Worm (Caenorhabditis elegans): ENCODE measurements around the gene Y54F10BM.13.

Gene Y54F10BM.13

ce11 chrIII:2288261-2288660 is 42.6 kb downstream of the Y54F10BM.13 start:
- TF ChIP-seq flt-1 (GFP tag; IDR thresholded peaks at IDR 0.05) (no peak), med-1 (GFP tag; optimal IDR thresholded peaks at IDR 0.05; ENCODE audit: insufficient read depth) (no peak), ztf-23 (GFP tag; IDR thresholded peaks at IDR 0.05) (no peak), cog-1 (tag; optimal IDR thresholded peaks at IDR 0.05) (no peak), ztf-29 (GFP tag; IDR thresholded peaks at IDR 0.05) (no peak), ref-1 (GFP tag; conservative IDR thresholded peaks at IDR 0.05) (no peak), klf-2 (GFP tag; conservative IDR thresholded peaks at IDR 0.05) (no peak), tab-1 (GFP tag; IDR thresholded peaks at IDR 0.05) (no peak), T22C8.4 (GFP tag; IDR thresholded peaks at IDR 0.05) (no peak)

ce11 chrIII:2283341-2283847 is 47.5 kb downstream of the Y54F10BM.13 start:
- TF ChIP-seq T22C8.4 (GFP tag; IDR thresholded peaks at IDR 0.05) = peak; percentile 97
- TF ChIP-seq cog-1 (tag; optimal IDR thresholded peaks at IDR 0.05) = no peak

ce11 chrIII:2281975-2282957 is 48.6 kb downstream of the Y54F10BM.13 start, which contains the start of gene Y54F10BM.3:
Y54F10BM.3 (plus strand) TSS chrIII:2282025.
- peak; percentile 98 for TF ChIP-seq T22C8.4 (GFP tag; IDR thresholded peaks at IDR 0.05)
- TF ChIP-seq ref-1 (GFP tag; conservative IDR thresholded peaks at IDR 0.05) = no peak
- no peak for TF ChIP-seq tab-1 (GFP tag; IDR thresholded peaks at IDR 0.05)
- TF ChIP-seq flt-1 (GFP tag; IDR thresholded peaks at IDR 0.05) = no peak
- no peak for TF ChIP-seq cog-1 (tag; optimal IDR thresholded peaks at IDR 0.05)
- no peak for TF ChIP-seq med-1 (GFP tag; optimal IDR thresholded peaks at IDR 0.05; ENCODE audit: insufficient read depth)

- TF ChIP-seq ztf-23 (GFP tag; IDR thresholded peaks at IDR 0.05) = no peak
- no peak for TF ChIP-seq T22C8.4 (GFP tag; IDR thresholded peaks at IDR 0.05)
- no peak for TF ChIP-seq med-1 (GFP tag; optimal IDR thresholded peaks at IDR 0.05; ENCODE audit: insufficient read depth)
- no peak for TF ChIP-seq tab-1 (GFP tag; IDR thresholded peaks at IDR 0.05)
- no peak for TF ChIP-seq flt-1 (GFP tag; IDR thresholded peaks at IDR 0.05)
- TF ChIP-seq ref-1 (GFP tag; conservative IDR thresholded peaks at IDR 0.05) = no peak
- TF ChIP-seq ztf-29 (GFP tag; IDR thresholded peaks at IDR 0.05) = no peak
- no peak for TF ChIP-seq cog-1 (tag; optimal IDR thresholded peaks at IDR 0.05)
- TF ChIP-seq klf-2 (GFP tag; conservative IDR thresholded peaks at IDR 0.05) = no peak
Observed at ce11 chrIII:2280569-2280968, 50.3 kb downstream of the Y54F10BM.13 start, which contains the start of gene Y54F10BM.22. Y54F10BM.22 (plus strand) TSS chrIII:2280899.
